Worm (Caenorhabditis elegans): ENCODE results near the gene srh-79.

DNA sequence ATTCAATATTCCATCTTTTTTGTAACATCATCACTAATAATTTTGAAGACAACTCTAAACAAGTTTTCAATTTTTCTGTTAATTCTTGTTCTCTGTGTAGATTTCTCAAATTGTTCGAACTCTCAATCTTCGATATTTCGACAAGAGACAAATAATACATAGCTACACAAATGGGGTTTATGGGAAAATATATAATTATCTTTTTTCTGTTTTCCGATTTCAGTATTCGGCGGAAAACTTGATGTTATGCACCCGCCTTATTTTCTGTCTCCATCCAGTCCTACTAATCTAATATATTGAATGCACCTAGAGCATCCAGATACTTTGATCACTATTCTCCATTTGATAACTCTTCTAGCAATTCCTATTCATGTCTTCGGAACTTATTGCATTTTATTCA, 41.5 kb downstream of the srh-79 start, which contains the start of gene srh-268:
- no peak for TF ChIP-seq jun-1 (tag; optimal IDR thresholded peaks at IDR 0.05)
- TF ChIP-seq nhr-76 (tag; optimal IDR thresholded peaks at IDR 0.05) = no peak
- no peak for TF ChIP-seq nhr-12 (tag; optimal IDR thresholded peaks at IDR 0.05)
- no peak for TF ChIP-seq nhr-28 (tag; optimal IDR thresholded peaks at IDR 0.05)
- no peak for TF ChIP-seq aly-2 (tag; optimal IDR thresholded peaks at IDR 0.05)
- TF ChIP-seq ama-1 (optimal IDR thresholded peaks at IDR 0.05) = no peak

Measured in whole organism, L3 larva.